Fruit fly (Drosophila melanogaster): ENCODE measurements around the gene CG15431.

dm6 chr2L:4442010-4442587 is 1.0 kb upstream of the CG15431 start, which contains the start of the genes Sfp24F and CG15432:
- TF ChIP-seq CG6163 (GFP tag; IDR thresholded peaks at IDR 0.05) (no peak), Blimp-1 (GFP tag; optimal IDR thresholded peaks at IDR 0.05) (no peak), Gug (GFP tag; IDR thresholded peaks at IDR 0.05) (no peak), CG15336 (GFP tag; IDR thresholded peaks at IDR 0.05) (no peak), CG8319 (GFP tag; optimal IDR thresholded peaks at IDR 0.05) (no peak), eg (GFP tag; IDR thresholded peaks at IDR 0.05) (no peak), Hr4 (GFP tag; optimal IDR thresholded peaks at IDR 0.05) (no peak), fd59A (GFP tag; optimal IDR thresholded peaks at IDR 0.05) (no peak), CG4318 (GFP tag; optimal IDR thresholded peaks at IDR 0.05) (no peak), CG16779 (tag; optimal IDR thresholded peaks at IDR 0.05) (no peak), svp (GFP tag) (no peak), Met (GFP tag; optimal IDR thresholded peaks at IDR 0.05) (no peak)

All from whole organism, prepupa.